Worm (Caenorhabditis elegans): ENCODE results near the gene Y51H7BR.4.

DNA sequence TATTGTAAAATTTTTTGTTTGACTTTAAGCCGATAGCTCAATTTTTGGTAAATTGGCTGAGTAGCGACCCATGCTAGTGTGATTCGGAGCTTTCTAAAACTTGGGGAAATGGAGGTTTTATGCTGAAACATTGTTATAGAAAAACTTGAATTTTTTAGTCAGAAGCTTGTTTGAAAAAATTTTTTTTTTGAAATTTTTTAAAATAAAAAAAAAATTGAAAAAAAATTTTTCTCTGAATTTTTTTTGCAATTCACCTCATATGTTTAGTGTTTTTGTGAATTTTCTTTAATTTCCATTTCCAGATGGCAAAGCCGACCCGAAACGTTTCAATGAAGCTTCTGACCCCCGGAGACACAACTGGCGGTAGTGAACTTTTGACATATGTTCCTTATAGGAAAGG is at the start of gene Y51H7BR.4:
- TF ChIP-seq nfya-1 (tag; optimal IDR thresholded peaks at IDR 0.05), result no peak
- no peak for TF ChIP-seq gmeb-2 (tag; optimal IDR thresholded peaks at IDR 0.05)
